Fruit fly (Drosophila melanogaster) whole organism, prepupa: Measurements from ENCODE around the gene up.

Experiments
- CG10631 ChIP-seq: fragments of 200-800 bp; sonication (Bioruptor generic); optimal IDR thresholded peaks from 2 replicates; lab custom pipeline; 2016; ENCODE audit warnings: missing biosample characterization, missing genetic modification characterization
- CG11762 ChIP-seq: fragments of 200-800 bp; sonication (Bioruptor generic); optimal IDR thresholded peaks from 3 replicates; lab custom pipeline; 2016; ENCODE audit warnings: missing biosample characterization, missing genetic modification characterization; ENCODE audit not compliant: insufficient read depth
- CG11902 ChIP-seq: fragments of 200-800 bp; sonication (Bioruptor generic); optimal IDR thresholded peaks from 3 replicates; lab custom pipeline; 2016; ENCODE audit warnings: missing biosample characterization, missing genetic modification characterization
- CG15336 ChIP-seq: fragments of 200-800 bp; sonication (Bioruptor generic); IDR thresholded peaks from 2 replicates; pipeline ENCODE4 v1.3.6; 2022; ENCODE audit warnings: missing biosample characterization, missing genetic modification characterization
- CG1621 ChIP-seq: fragments of 200-800 bp; sonication (Bioruptor generic); optimal IDR thresholded peaks from 3 replicates; lab custom pipeline; 2018; ENCODE audit warnings: missing biosample characterization, mild to moderate bottlenecking, missing genetic modification characterization
- CG16779 ChIP-seq: fragments of 200-800 bp; sonication (Bioruptor generic); optimal IDR thresholded peaks from 3 replicates; lab custom pipeline; 2017; ENCODE audit warnings: missing biosample characterization, mild to moderate bottlenecking, missing genetic modification characterization
- CG3032 ChIP-seq: fragments of 200-800 bp; optimal IDR thresholded peaks from 2 replicates; lab custom pipeline; 2019; ENCODE audit warnings: missing biosample characterization, mild to moderate bottlenecking, missing genetic modification characterization, moderate library complexity
- CG31627 ChIP-seq: fragments of 200-800 bp; sonication (Bioruptor generic); optimal IDR thresholded peaks from 3 replicates; lab custom pipeline; 2016; ENCODE audit warnings: missing biosample characterization, missing genetic modification characterization
- CG32006 ChIP-seq: fragments of 200-800 bp; sonication (Bioruptor generic); optimal IDR thresholded peaks from 3 replicates; lab custom pipeline; 2017; ENCODE audit warnings: missing biosample characterization, mild to moderate bottlenecking, missing genetic modification characterization
- CG34406 ChIP-seq: fragments of 200-800 bp; sonication (Bioruptor generic); optimal IDR thresholded peaks from 3 replicates; lab custom pipeline; 2016; ENCODE audit warnings: missing biosample characterization, missing genetic modification characterization
- CG3919 ChIP-seq: fragments of 200-800 bp; sonication (Bioruptor generic); optimal IDR thresholded peaks from 3 replicates; lab custom pipeline; 2016; ENCODE audit warnings: missing biosample characterization, missing genetic modification characterization
- CG4318 ChIP-seq: fragments of 200-800 bp; sonication (Bioruptor generic); optimal IDR thresholded peaks from 3 replicates; lab custom pipeline; 2017; ENCODE audit warnings: missing biosample characterization, mild to moderate bottlenecking, missing genetic modification characterization
- CG6276 ChIP-seq: fragments of 200-800 bp; sonication (Bioruptor generic); optimal IDR thresholded peaks from 2 replicates; lab custom pipeline; 2017; ENCODE audit warnings: missing biosample characterization, mild to moderate bottlenecking, missing genetic modification characterization
- CG6792 ChIP-seq: fragments of 200-800 bp; sonication (Bioruptor generic); optimal IDR thresholded peaks from 3 replicates; lab custom pipeline; 2016; ENCODE audit warnings: missing biosample characterization, missing genetic modification characterization
- CG6854 ChIP-seq: fragments of 200-800 bp; sonication (Bioruptor generic); optimal IDR thresholded peaks from 2 replicates; lab custom pipeline; 2017; ENCODE audit warnings: missing biosample characterization, mild to moderate bottlenecking, missing genetic modification characterization
- CG7368 ChIP-seq: fragments of 200-800 bp; sonication (Bioruptor generic); optimal IDR thresholded peaks from 3 replicates; lab custom pipeline; 2016; ENCODE audit warnings: missing biosample characterization, missing genetic modification characterization
- CG8119 ChIP-seq: fragments of 200-800 bp; sonication (Bioruptor generic); IDR thresholded peaks from 3 replicates; pipeline ENCODE4 v1.3.6; 2022; ENCODE audit warnings: missing biosample characterization, missing genetic modification characterization
- CG8319 ChIP-seq: fragments of 200-800 bp; sonication (Bioruptor generic); optimal IDR thresholded peaks from 3 replicates; lab custom pipeline; 2016; ENCODE audit warnings: missing biosample characterization, missing genetic modification characterization
- CG8632 ChIP-seq: fragments of 200-800 bp; sonication (Bioruptor generic); optimal IDR thresholded peaks from 3 replicates; lab custom pipeline; 2016; ENCODE audit warnings: missing biosample characterization, missing genetic modification characterization
- CG9139 ChIP-seq: fragments of 200-800 bp; sonication (Bioruptor generic); optimal IDR thresholded peaks from 3 replicates; lab custom pipeline; 2017; ENCODE audit warnings: missing biosample characterization, mild to moderate bottlenecking, missing genetic modification characterization
- Eip78C ChIP-seq: fragments of 200-800 bp; sonication (Bioruptor generic); peaks from one replicate; lab custom pipeline; 2016; ENCODE audit warnings: missing biosample characterization, missing genetic modification characterization
- Eip93F ChIP-seq: fragments of 200-800 bp; sonication (Bioruptor generic); optimal IDR thresholded peaks from 2 replicates; lab custom pipeline; 2016; ENCODE audit warnings: missing biosample characterization, mild to moderate bottlenecking, missing genetic modification characterization
- Ets21C ChIP-seq: fragments of 200-800 bp; sonication (Bioruptor generic); optimal IDR thresholded peaks from 3 replicates; lab custom pipeline; 2016; ENCODE audit warnings: missing biosample characterization, missing genetic modification characterization
- Ets96B ChIP-seq: fragments of 200-800 bp; optimal IDR thresholded peaks from 2 replicates; lab custom pipeline; 2019; ENCODE audit warnings: missing biosample characterization, mild to moderate bottlenecking, missing genetic modification characterization, moderate library complexity
- Gug ChIP-seq: fragments of 200-800 bp; sonication (Bioruptor generic); IDR thresholded peaks from 2 replicates; pipeline ENCODE4 v1.3.6; 2022; ENCODE audit warnings: missing biosample characterization, missing genetic modification characterization
- Hr38 ChIP-seq: sonication (Bioruptor generic); optimal IDR thresholded peaks from 2 replicates; lab custom pipeline; 2016; ENCODE audit warnings: missing biosample characterization, missing genetic modification characterization
- Hr39 ChIP-seq: fragments of 200-800 bp; sonication (Bioruptor generic); optimal IDR thresholded peaks from 2 replicates; lab custom pipeline; 2016; ENCODE audit warnings: missing biosample characterization, missing genetic modification characterization
- Hr4 ChIP-seq: fragments of 200-800 bp; sonication (Bioruptor generic); optimal IDR thresholded peaks from 3 replicates; lab custom pipeline; 2016; ENCODE audit warnings: missing biosample characterization, missing genetic modification characterization
- Lpt ChIP-seq: fragments of 200-800 bp; sonication (Bioruptor generic); optimal IDR thresholded peaks from 3 replicates; lab custom pipeline; 2016; ENCODE audit warnings: missing biosample characterization, missing genetic modification characterization
- Met ChIP-seq: fragments of 200-800 bp; sonication (Bioruptor generic); optimal IDR thresholded peaks from 3 replicates; lab custom pipeline; 2016; ENCODE audit warnings: missing biosample characterization, missing genetic modification characterization
- OdsH ChIP-seq: fragments of 200-800 bp; sonication (Bioruptor generic); optimal IDR thresholded peaks from 3 replicates; lab custom pipeline; 2016; ENCODE audit warnings: missing biosample characterization, missing genetic modification characterization
- Smox ChIP-seq: fragments of 200-800 bp; sonication (Bioruptor generic); optimal IDR thresholded peaks from 3 replicates; lab custom pipeline; 2016; ENCODE audit warnings: missing biosample characterization, missing genetic modification characterization
- Sox102F ChIP-seq: fragments of 200-800 bp; sonication (Bioruptor generic); optimal IDR thresholded peaks from 2 replicates; lab custom pipeline; 2016; ENCODE audit warnings: missing biosample characterization, mild to moderate bottlenecking, missing genetic modification characterization
- Sox14 ChIP-seq: fragments of 200-800 bp; sonication (Bioruptor generic); optimal IDR thresholded peaks from 3 replicates; lab custom pipeline; 2016; ENCODE audit warnings: missing biosample characterization, missing genetic modification characterization
- Sox15 ChIP-seq: fragments of 200-800 bp; sonication (Bioruptor generic); optimal IDR thresholded peaks from 3 replicates; lab custom pipeline; 2016; ENCODE audit warnings: missing biosample characterization, missing genetic modification characterization
- achi ChIP-seq: fragments of 200-800 bp; sonication (Bioruptor generic); optimal IDR thresholded peaks from 3 replicates; lab custom pipeline; 2016; ENCODE audit warnings: missing biosample characterization, missing genetic modification characterization
- acj6 ChIP-seq: fragments of 200-800 bp; sonication (Bioruptor generic); optimal IDR thresholded peaks from 3 replicates; lab custom pipeline; 2016; ENCODE audit warnings: missing biosample characterization, missing genetic modification characterization
- cyc ChIP-seq: fragments of 200-800 bp; sonication (Bioruptor generic); optimal IDR thresholded peaks from 3 replicates; lab custom pipeline; 2016; ENCODE audit warnings: missing biosample characterization, missing genetic modification characterization
- dac ChIP-seq: fragments of 200-800 bp; sonication (Bioruptor generic); optimal IDR thresholded peaks from 2 replicates; lab custom pipeline; 2017; ENCODE audit warnings: missing biosample characterization, mild to moderate bottlenecking, missing genetic modification characterization
- dsx ChIP-seq: fragments of 200-800 bp; optimal IDR thresholded peaks from 3 replicates; lab custom pipeline; 2019; ENCODE audit warnings: missing biosample characterization, mild to moderate bottlenecking, missing genetic modification characterization, moderate library complexity; ENCODE audit not compliant: poor library complexity, severe bottlenecking
- eg ChIP-seq: fragments of 200-800 bp; sonication (Bioruptor generic); IDR thresholded peaks from 3 replicates; pipeline ENCODE4 v1.3.6; 2022; ENCODE audit warnings: missing biosample characterization, missing genetic modification characterization
- esn ChIP-seq: fragments of 200-800 bp; sonication (Bioruptor generic); optimal IDR thresholded peaks from 2 replicates; lab custom pipeline; 2016; ENCODE audit warnings: missing biosample characterization, mild to moderate bottlenecking, missing genetic modification characterization, moderate library complexity
- fd59A ChIP-seq: fragments of 200-800 bp; sonication (Bioruptor generic); optimal IDR thresholded peaks from 2 replicates; lab custom pipeline; 2017; ENCODE audit warnings: missing biosample characterization, mild to moderate bottlenecking, missing genetic modification characterization, missing genetic modification reagents
- fkh ChIP-seq: fragments of 200-800 bp; sonication (Bioruptor generic); optimal IDR thresholded peaks from 3 replicates; lab custom pipeline; 2017; ENCODE audit warnings: missing biosample characterization, mild to moderate bottlenecking, missing genetic modification characterization, moderate library complexity
- lz ChIP-seq: fragments of 200-800 bp; sonication (Bioruptor generic); optimal IDR thresholded peaks from 3 replicates; lab custom pipeline; 2016; ENCODE audit warnings: missing biosample characterization, missing genetic modification characterization
- net ChIP-seq: fragments of 200-800 bp; sonication (Bioruptor generic); optimal IDR thresholded peaks from 3 replicates; lab custom pipeline; 2016; ENCODE audit warnings: missing biosample characterization, missing genetic modification characterization
- pdm3 ChIP-seq: fragments of 200-800 bp; sonication (Bioruptor generic); optimal IDR thresholded peaks from 3 replicates; lab custom pipeline; 2016; ENCODE audit warnings: missing biosample characterization, missing genetic modification characterization
- salr ChIP-seq, 2 experiments: fragments of 200-800 bp; sonication (Bioruptor generic); optimal IDR thresholded peaks; 3 replicates each; lab custom pipeline; 2016 to 2018; ENCODE audit warnings: missing biosample characterization in 2 of 2, missing genetic modification characterization in 2 of 2, mild to moderate bottlenecking in 1 of 2
- spab ChIP-seq: fragments of 200-800 bp; sonication (Bioruptor generic); optimal IDR thresholded peaks from 2 replicates; lab custom pipeline; 2017; ENCODE audit warnings: missing biosample characterization, mild to moderate bottlenecking, missing genetic modification characterization, missing genetic modification reagents
- ss ChIP-seq, 2 experiments: fragments of 200-800 bp; sonication (Bioruptor generic); optimal IDR thresholded peaks; 2 replicates in 1 of 2; 3 replicates in 1 of 2; lab custom pipeline; 2017 to 2018; ENCODE audit warnings: mild to moderate bottlenecking in 2 of 2, missing biosample characterization in 2 of 2, missing genetic modification characterization in 2 of 2, moderate library complexity in 1 of 2
- svp ChIP-seq: fragments of 200-800 bp; sonication (Bioruptor generic); peaks from one replicate; lab custom pipeline; 2016; ENCODE audit warnings: missing biosample characterization, missing genetic modification characterization
- topi ChIP-seq: fragments of 200-800 bp; sonication (Bioruptor generic); optimal IDR thresholded peaks from 3 replicates; lab custom pipeline; 2016; ENCODE audit warnings: missing biosample characterization, missing genetic modification characterization

up gene

DNA sequence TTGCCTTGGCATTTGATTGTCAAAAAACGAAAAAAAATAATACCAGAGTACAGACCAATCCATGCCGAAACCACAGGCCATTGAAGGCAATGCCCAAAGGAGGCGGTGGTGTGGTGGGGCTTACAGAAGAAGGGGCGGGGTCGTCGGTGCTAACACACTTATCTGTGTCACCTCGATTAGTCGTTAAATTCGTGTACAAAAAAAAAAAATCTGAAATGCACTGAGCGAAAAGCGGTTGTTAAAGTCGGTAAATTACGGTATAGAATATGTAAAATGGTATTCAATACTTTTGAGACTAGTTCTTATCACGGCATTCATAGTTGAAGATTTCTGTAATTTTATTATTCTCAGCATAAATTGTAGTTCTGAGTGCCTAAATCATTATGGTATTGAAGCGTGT, 41.6 kb upstream of the up start:
- no peak for TF ChIP-seq CG6854 (GFP tag; lab: Kevin White, UChicago)
- peak; percentile 41 for TF ChIP-seq CG8319 (GFP tag; lab: Kevin White, UChicago)
- TF ChIP-seq lz (GFP tag; lab: Kevin White, UChicago), result peak; percentile 76
- TF ChIP-seq CG4318, result no peak
- peak; percentile 44 for TF ChIP-seq CG11902 (GFP tag; lab: Kevin White, UChicago)
- no peak for TF ChIP-seq fkh (GFP tag; lab: Kevin White, UChicago)
- peak; percentile 65 for TF ChIP-seq acj6 (GFP tag; lab: Kevin White, UChicago)
- peak; percentile 66 for TF ChIP-seq OdsH (GFP tag; lab: Kevin White, UChicago)
- peak; percentile 64 for TF ChIP-seq cyc (GFP tag; lab: Kevin White, UChicago)
- TF ChIP-seq net (GFP tag; lab: Kevin White, UChicago), result peak; percentile 24
- peak; percentile 52; the same call in 2 of the 3 replicates for TF ChIP-seq CG8119 (GFP tag; lab: Robert Waterston, UW)
- TF ChIP-seq salr (GFP tag; optimal IDR thresholded peaks at IDR 0.05; lab: Kevin White, UChicago), result peak in 1 of 2 experiments; percentile 38
- TF ChIP-seq esn (GFP tag; lab: Kevin White, UChicago), result peak; percentile 77
- TF ChIP-seq Hr38 (GFP tag; lab: Kevin White, UChicago), result no peak
- TF ChIP-seq CG15336 (GFP tag; lab: Robert Waterston, UW), result peak; percentile 58
- peak; percentile 73 for TF ChIP-seq CG3919 (GFP tag; lab: Kevin White, UChicago)
- TF ChIP-seq Smox (GFP tag; lab: Kevin White, UChicago), result peak; percentile 71
- TF ChIP-seq CG8632, result peak; percentile 65
- TF ChIP-seq dsx (GFP tag; lab: Kevin White, UChicago), result no peak
- no peak for TF ChIP-seq Hr4
- TF ChIP-seq CG16779, result no peak
- peak; percentile 19 for TF ChIP-seq spab (GFP tag; lab: Kevin White, UChicago)
- TF ChIP-seq Hr39 (GFP tag; lab: Kevin White, UChicago), result peak; percentile 76
- peak; percentile 14 for TF ChIP-seq Ets96B (tag; lab: Kevin White, UChicago)
- peak; percentile 38 for TF ChIP-seq CG11762 (GFP tag; lab: Kevin White, UChicago)
- TF ChIP-seq achi, result peak; percentile 68
- TF ChIP-seq Sox102F (GFP tag; lab: Kevin White, UChicago), result peak; percentile 65
- no peak for TF ChIP-seq CG6276 (GFP tag; lab: Kevin White, UChicago)
- peak; percentile 91 for TF ChIP-seq Eip78C (GFP tag; lab: Kevin White, UChicago)
- TF ChIP-seq Ets21C (GFP tag; lab: Kevin White, UChicago), result peak; percentile 36
- peak; percentile 69 for TF ChIP-seq svp (GFP tag; lab: Kevin White, UChicago)
- TF ChIP-seq CG31627, result peak; percentile 71
- peak; percentile 29; the same call in 1 of the 2 replicates for TF ChIP-seq Gug
- TF ChIP-seq Sox15 (GFP tag; lab: Kevin White, UChicago), result peak; percentile 64
- no peak for TF ChIP-seq dac (GFP tag; lab: Kevin White, UChicago)
- peak; percentile 46 for TF ChIP-seq CG3032 (tag; lab: Kevin White, UChicago)
- peak; percentile 78 for TF ChIP-seq topi (GFP tag; lab: Kevin White, UChicago)
- TF ChIP-seq eg (GFP tag; lab: Robert Waterston, UW), result peak; percentile 60; the same call in 2 of the 3 replicates
- peak; percentile 72 for TF ChIP-seq CG6792
- peak in 1 of 2 experiments; percentile 23 for TF ChIP-seq ss (GFP tag; optimal IDR thresholded peaks at IDR 0.05; lab: Kevin White, UChicago)
- TF ChIP-seq Eip93F (GFP tag; lab: Kevin White, UChicago), result no peak
- no peak for TF ChIP-seq CG9139 (GFP tag; lab: Kevin White, UChicago)
- TF ChIP-seq pdm3 (GFP tag; lab: Kevin White, UChicago), result peak; percentile 75
- peak; percentile 5 for TF ChIP-seq CG32006 (GFP tag; lab: Kevin White, UChicago)
- peak; percentile 69 for TF ChIP-seq CG10631 (GFP tag; lab: Kevin White, UChicago)
- TF ChIP-seq Met, result peak; percentile 74
- peak; percentile 31 for TF ChIP-seq CG1621 (tag; lab: Kevin White, UChicago)
- TF ChIP-seq fd59A (GFP tag; lab: Kevin White, UChicago), result peak; percentile 45
- peak; percentile 47 for TF ChIP-seq Sox14 (GFP tag; lab: Kevin White, UChicago)
- TF ChIP-seq CG34406 (GFP tag; lab: Kevin White, UChicago), result peak; percentile 62
- TF ChIP-seq CG7368, result peak; percentile 65
- no peak for TF ChIP-seq Lpt (GFP tag; lab: Kevin White, UChicago)
